Fruit fly (Drosophila melanogaster) whole organism, wandering third instar larva: ENCODE measurements around the gene Elba1.
A peak's percentile ranks its signal among the peaks of the same experiment; 100 is the strongest.

Source experiments
- Abd-B ChIP-seq: fragments of >200 bp; optimal IDR thresholded peaks from 2 replicates; lab custom pipeline; 2017; ENCODE audit warnings: missing biosample characterization, missing genetic modification characterization
- CG32264 ChIP-seq: fragments of 200-800 bp; sonication (Bioruptor generic); optimal IDR thresholded peaks from 2 replicates; lab custom pipeline; 2016; ENCODE audit warnings: missing biosample characterization, missing genetic modification characterization
- CG9705 ChIP-seq: fragments of 200-800 bp; sonication (Bioruptor generic); optimal IDR thresholded peaks from 2 replicates; lab custom pipeline; 2018; ENCODE audit warnings: missing biosample characterization, mild to moderate bottlenecking, missing genetic modification characterization
- CrebA ChIP-seq: fragments of 200-800 bp; sonication (Bioruptor generic); optimal IDR thresholded peaks from 2 replicates; lab custom pipeline; 2016; ENCODE audit warnings: missing biosample characterization, mild to moderate bottlenecking, missing genetic modification characterization, borderline replicate concordance
- Dfd ChIP-seq: fragments of >200 bp; optimal IDR thresholded peaks from 2 replicates; lab custom pipeline; 2017; ENCODE audit warnings: missing biosample characterization, missing genetic modification characterization
- Dif ChIP-seq: fragments of 200-275, 200-300 bp; sonication (Bioruptor generic); optimal IDR thresholded peaks from 2 replicates; lab custom pipeline; 2018; ENCODE audit warnings: missing biosample characterization, missing genetic modification characterization; ENCODE audit not compliant: partially characterized antibody
- GATAd ChIP-seq: sonication (Bioruptor generic); optimal IDR thresholded peaks from 2 replicates; lab custom pipeline; 2016; ENCODE audit warnings: missing biosample characterization, missing genetic modification characterization
- Hnf4 ChIP-seq: fragments of 200-800 bp; sonication (Bioruptor generic); optimal IDR thresholded peaks from 2 replicates; lab custom pipeline; 2016; ENCODE audit warnings: missing biosample characterization, mild to moderate bottlenecking, missing genetic modification characterization
- Hr78 ChIP-seq: fragments of >200 bp; optimal IDR thresholded peaks from 2 replicates; lab custom pipeline; 2017; ENCODE audit warnings: missing biosample characterization, missing genetic modification characterization
- Hr83 ChIP-seq: fragments of 200-300 bp; sonication (Bioruptor generic); optimal IDR thresholded peaks from 2 replicates; lab custom pipeline; 2016; ENCODE audit warnings: missing biosample characterization, mild to moderate bottlenecking, missing genetic modification characterization, moderate library complexity; ENCODE audit not compliant: poor library complexity, severe bottlenecking
- Jra ChIP-seq: sonication (Bioruptor generic); optimal IDR thresholded peaks from 2 replicates; lab custom pipeline; 2016; ENCODE audit warnings: missing biosample characterization, missing genetic modification characterization
- Mio ChIP-seq: sonication (Bioruptor generic); optimal IDR thresholded peaks from 2 replicates; lab custom pipeline; 2016; ENCODE audit warnings: missing biosample characterization, missing genetic modification characterization
- Myc ChIP-seq: fragments of >200 bp; optimal IDR thresholded peaks from 2 replicates; lab custom pipeline; 2017
- N ChIP-seq: fragments of >200 bp; optimal IDR thresholded peaks from 2 replicates; lab custom pipeline; 2018; ENCODE audit warnings: missing biosample characterization, missing external identifiers, missing genetic modification characterization
- OdsH ChIP-seq: fragments of 200-800 bp; sonication (Bioruptor generic); optimal IDR thresholded peaks from 2 replicates; lab custom pipeline; 2016; ENCODE audit warnings: missing biosample characterization, mild to moderate bottlenecking, missing genetic modification characterization
- Rel ChIP-seq, 2 experiments: fragments of 200-800 bp; sonication (Bioruptor generic) in 1 of 2; optimal IDR thresholded peaks; 2 replicates in 1 of 2; 3 replicates in 1 of 2; lab custom pipeline; 2016 to 2019; ENCODE audit warnings: mild to moderate bottlenecking in 2 of 2, missing biosample characterization in 2 of 2, missing genetic modification characterization in 2 of 2, moderate library complexity in 1 of 2
- Sp1 ChIP-seq: fragments of 200-800 bp; sonication (Bioruptor generic); optimal IDR thresholded peaks from 3 replicates; lab custom pipeline; 2019; ENCODE audit warnings: missing biosample characterization, mild to moderate bottlenecking, missing genetic modification characterization, moderate library complexity
- Vsx2 ChIP-seq: fragments of 200-300, 225-300 bp; sonication (Bioruptor generic); optimal IDR thresholded peaks from 2 replicates; lab custom pipeline; 2018; ENCODE audit warnings: missing biosample characterization, missing genetic modification characterization; ENCODE audit not compliant: partially characterized antibody
- br ChIP-seq: fragments of 200-800 bp; sonication (Bioruptor generic); optimal IDR thresholded peaks from 2 replicates; lab custom pipeline; 2016; ENCODE audit warnings: missing biosample characterization, missing genetic modification characterization
- brk ChIP-seq: fragments of 200-800 bp; sonication (Bioruptor generic); optimal IDR thresholded peaks from 2 replicates; lab custom pipeline; 2016; ENCODE audit warnings: missing biosample characterization, mild to moderate bottlenecking, missing genetic modification characterization
- dl ChIP-seq, 2 experiments: fragments of 175-275, 200-275 bp in 1 of 2; fragments of 200-275 bp in 1 of 2; sonication (Bioruptor generic); optimal IDR thresholded peaks; lab custom pipeline; 2018; ENCODE audit warnings: mild to moderate bottlenecking in 2 of 2, missing biosample characterization in 2 of 2, missing genetic modification characterization in 2 of 2, moderate library complexity in 2 of 2; ENCODE audit not compliant: partially characterized antibody in 2 of 2, insufficient read depth in 1 of 2
- dmrt93B ChIP-seq: fragments of 200-800 bp; sonication (Bioruptor generic); optimal IDR thresholded peaks from 2 replicates; lab custom pipeline; 2018; ENCODE audit warnings: missing biosample characterization, mild to moderate bottlenecking, missing genetic modification characterization
- ey ChIP-seq: fragments of 200-800 bp; sonication (Bioruptor generic); optimal IDR thresholded peaks from 2 replicates; lab custom pipeline; 2016; ENCODE audit warnings: missing biosample characterization, missing genetic modification characterization
- foxo ChIP-seq, 2 experiments: fragments of 200-800 bp; sonication (Bioruptor generic); optimal IDR thresholded peaks; 2 replicates in 1 of 2; 3 replicates in 1 of 2; lab custom pipeline; 2016 to 2017; ENCODE audit warnings: missing biosample characterization in 2 of 2, missing genetic modification characterization in 2 of 2
- fru ChIP-seq: fragments of 200-800 bp; sonication (Bioruptor generic); optimal IDR thresholded peaks from 3 replicates; lab custom pipeline; 2016; ENCODE audit warnings: missing biosample characterization, mild to moderate bottlenecking, missing genetic modification characterization
- h ChIP-seq: fragments of 200-800 bp; sonication (Bioruptor generic); optimal IDR thresholded peaks from 3 replicates; lab custom pipeline; 2016; ENCODE audit warnings: missing biosample characterization, mild to moderate bottlenecking, missing genetic modification characterization
- jim ChIP-seq: fragments of 175-275, 200-325 bp; sonication (Bioruptor generic); optimal IDR thresholded peaks from 2 replicates; lab custom pipeline; 2016; ENCODE audit warnings: missing biosample characterization, mild to moderate bottlenecking, missing genetic modification characterization
- lola ChIP-seq: fragments of >200 bp; optimal IDR thresholded peaks from 2 replicates; lab custom pipeline; 2017; ENCODE audit warnings: missing biosample characterization, missing genetic modification characterization
- pan ChIP-seq: fragments of >200 bp; optimal IDR thresholded peaks from 2 replicates; lab custom pipeline; 2017
- psq ChIP-seq: fragments of 200-800 bp; sonication (Bioruptor generic); optimal IDR thresholded peaks from 3 replicates; lab custom pipeline; 2017; ENCODE audit warnings: missing biosample characterization, mild to moderate bottlenecking, missing genetic modification characterization, moderate library complexity
- rgr ChIP-seq: fragments of 200-800 bp; sonication (Bioruptor generic); optimal IDR thresholded peaks from 3 replicates; lab custom pipeline; 2016; ENCODE audit warnings: missing biosample characterization, mild to moderate bottlenecking, missing genetic modification characterization
- sage ChIP-seq: fragments of 200-800 bp; sonication (Bioruptor generic); optimal IDR thresholded peaks from 2 replicates; lab custom pipeline; 2016; ENCODE audit warnings: missing biosample characterization, mild to moderate bottlenecking, missing genetic modification characterization
- sv ChIP-seq: fragments of 200-800 bp; sonication (Bioruptor generic); optimal IDR thresholded peaks from 3 replicates; lab custom pipeline; 2016; ENCODE audit warnings: missing biosample characterization, missing genetic modification characterization
- tai ChIP-seq: sonication (Bioruptor generic); optimal IDR thresholded peaks from 2 replicates; lab custom pipeline; 2016; ENCODE audit warnings: missing biosample characterization, missing genetic modification characterization
- woc ChIP-seq: sonication (Bioruptor generic); optimal IDR thresholded peaks from 2 replicates; lab custom pipeline; 2016; ENCODE audit warnings: missing biosample characterization, mild to moderate bottlenecking, missing genetic modification characterization

Gene Elba1

DNA sequence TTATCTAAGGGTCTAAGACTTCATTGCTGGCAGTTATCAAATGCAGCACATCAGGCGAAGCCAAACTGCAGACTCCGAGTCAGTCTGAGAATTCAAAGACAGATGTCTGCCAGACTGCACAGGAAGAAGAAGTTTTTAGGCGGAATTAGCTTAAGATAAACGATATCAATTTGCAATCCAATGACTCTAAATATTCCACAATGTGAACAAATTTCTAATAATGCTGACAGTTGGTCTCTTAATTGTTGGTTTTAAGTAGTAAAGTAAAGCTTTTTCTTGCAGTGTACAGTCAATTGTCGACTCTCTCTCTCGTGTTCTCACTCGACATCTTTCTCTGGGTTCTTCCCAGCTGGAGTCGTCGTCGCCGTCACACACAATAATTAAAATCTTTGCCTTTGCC, 35.5 kb downstream of the Elba1 start (continued):
- TF ChIP-seq CG9705 (GFP tag; lab: Kevin White, UChicago) (no peak), psq (GFP tag; lab: Kevin White, UChicago) (peak; percentile 15), dmrt93B (GFP tag; lab: Kevin White, UChicago) (peak; percentile 16), Hr78 (GFP tag; lab: Kevin White, UChicago) (no peak)

DNA sequence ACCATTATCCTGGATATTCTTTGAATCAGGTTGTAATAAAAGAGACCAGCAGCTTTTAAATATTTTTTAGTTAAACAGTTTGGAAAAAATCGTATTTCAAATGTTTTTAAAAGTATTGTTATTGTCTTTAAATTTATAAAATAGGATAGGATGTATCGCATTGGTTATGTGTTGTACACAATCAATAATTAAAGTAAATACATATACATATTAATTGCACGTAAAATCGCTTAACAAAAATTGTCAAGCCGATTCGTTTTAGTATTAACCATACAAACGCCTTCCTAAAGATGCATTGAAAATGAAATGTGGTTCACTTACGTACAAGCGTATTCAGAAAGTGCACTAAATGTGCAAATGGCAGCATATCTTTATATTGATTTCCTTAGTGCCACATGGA, 37.5 kb downstream of the Elba1 start, which contains the start of gene CG43798:
TSS of gene CG43798 (plus strand) at position 301 of the 400 bp plus-strand sequence.
- TF ChIP-seq jim (GFP tag; lab: Kevin White, UChicago) (no peak), GATAd (GFP tag; lab: Kevin White, UChicago) (no peak), br (GFP tag; lab: Kevin White, UChicago) (no peak), Hr78 (GFP tag; lab: Kevin White, UChicago) (no peak), CG32264 (GFP tag; lab: Kevin White, UChicago) (no peak), dl (GFP tag; optimal IDR thresholded peaks at IDR 0.05; lab: Kevin White, UChicago; ENCODE audit: insufficient read depth in 1 of 2, partially characterized antibody in 2 of 2) (no peak), CrebA (no peak), Abd-B (no peak), pan (lab: Kevin White, UChicago) (no peak), Hnf4 (no peak), rgr (GFP tag; lab: Kevin White, UChicago) (no peak), Mio (no peak), woc (no peak), sage (GFP tag; lab: Kevin White, UChicago) (no peak), Hr83 (GFP tag; lab: Kevin White, UChicago) (no peak), Dfd (GFP tag; lab: Kevin White, UChicago) (no peak)

dm6 chr2L:4642672-4643071, 41.6 kb downstream of the Elba1 start, which contains the start of gene CG15635:
Gene CG15635 (plus strand): TSS chr2L:4642972.
- TF ChIP-seq OdsH (GFP tag; lab: Kevin White, UChicago) (no peak), Sp1 (GFP tag; lab: Kevin White, UChicago) (no peak), br (GFP tag; lab: Kevin White, UChicago) (no peak)
- TF ChIP-seq, all 38 proteins: peak for 0

dm6 chr2L:4640996-4641395, 43.3 kb downstream of the Elba1 start, which contains the start of gene BG642163:
Gene BG642163 (plus strand): TSS chr2L:4641296.
- no peak for TF ChIP-seq Dfd (GFP tag; lab: Kevin White, UChicago)
- TF ChIP-seq N (GFP tag; lab: Kevin White, UChicago): no peak
- TF ChIP-seq GATAd (GFP tag; lab: Kevin White, UChicago): no peak
- no peak for TF ChIP-seq lola (GFP tag; lab: Kevin White, UChicago)
- TF ChIP-seq CrebA: no peak
- no peak for TF ChIP-seq Hr78 (GFP tag; lab: Kevin White, UChicago)
- no peak for TF ChIP-seq Mio
- no peak for TF ChIP-seq Abd-B
- no peak for TF ChIP-seq OdsH (GFP tag; lab: Kevin White, UChicago)
- no peak for TF ChIP-seq pan (lab: Kevin White, UChicago)
- TF ChIP-seq Rel (GFP tag; optimal IDR thresholded peaks at IDR 0.05; lab: Kevin White, UChicago): no peak
- no peak for TF ChIP-seq Rel (tag; optimal IDR thresholded peaks at IDR 0.05; lab: Kevin White, UChicago)
- TF ChIP-seq h (GFP tag; lab: Kevin White, UChicago): no peak
- no peak for TF ChIP-seq CG9705 (GFP tag; lab: Kevin White, UChicago)
- no peak for TF ChIP-seq fru (GFP tag; lab: Kevin White, UChicago)
- no peak for TF ChIP-seq brk
- no peak for TF ChIP-seq dmrt93B (GFP tag; lab: Kevin White, UChicago)
- TF ChIP-seq br (GFP tag; lab: Kevin White, UChicago): no peak
- TF ChIP-seq dl (GFP tag; optimal IDR thresholded peaks at IDR 0.05; lab: Kevin White, UChicago; ENCODE audit: insufficient read depth in 1 of 2, partially characterized antibody in 2 of 2): no peak

DNA sequence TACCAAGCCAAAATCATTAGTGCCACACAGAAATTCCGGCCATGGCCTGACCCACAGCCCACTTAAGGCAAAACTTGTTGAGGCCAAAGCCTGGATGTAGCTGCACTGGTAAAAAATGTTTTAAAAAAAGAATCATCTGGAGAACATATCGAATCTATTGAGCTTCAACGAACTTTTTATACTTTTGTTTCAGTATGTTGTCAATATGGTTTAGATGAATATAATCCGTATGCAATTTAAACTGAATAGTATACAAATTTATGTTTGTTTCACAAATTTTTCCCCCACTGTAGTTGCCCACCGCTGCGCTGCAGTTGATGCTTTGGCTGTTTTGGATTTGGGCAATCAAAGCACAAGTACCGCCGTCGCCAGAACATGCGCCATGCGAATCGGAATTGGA, 48.9 kb downstream of the Elba1 start:
- TF ChIP-seq Dfd (GFP tag; lab: Kevin White, UChicago): no peak
- TF ChIP-seq sage (GFP tag; lab: Kevin White, UChicago): no peak
- no peak for TF ChIP-seq Vsx2 (GFP tag; lab: Kevin White, UChicago)
- no peak for TF ChIP-seq N (GFP tag; lab: Kevin White, UChicago)
- TF ChIP-seq woc: peak; percentile 12
- peak; percentile 19 for TF ChIP-seq rgr (GFP tag; lab: Kevin White, UChicago)
- TF ChIP-seq pan (lab: Kevin White, UChicago): no peak
- no peak for TF ChIP-seq jim (GFP tag; lab: Kevin White, UChicago)
- no peak for TF ChIP-seq br (GFP tag; lab: Kevin White, UChicago)
- TF ChIP-seq fru (GFP tag; lab: Kevin White, UChicago): peak; percentile 20
- peak; percentile 33 for TF ChIP-seq h (GFP tag; lab: Kevin White, UChicago)
- no peak for TF ChIP-seq tai (GFP tag; lab: Kevin White, UChicago)
- TF ChIP-seq CG32264 (GFP tag; lab: Kevin White, UChicago): no peak
- no peak for TF ChIP-seq CG9705 (GFP tag; lab: Kevin White, UChicago)
- peak in 1 of 2 experiments; percentile 29 for TF ChIP-seq foxo (GFP tag; optimal IDR thresholded peaks at IDR 0.05; lab: Kevin White, UChicago)
- TF ChIP-seq dmrt93B (GFP tag; lab: Kevin White, UChicago): no peak
- no peak for TF ChIP-seq psq (GFP tag; lab: Kevin White, UChicago)
- no peak for TF ChIP-seq Hr78 (GFP tag; lab: Kevin White, UChicago)
- no peak for TF ChIP-seq Rel (GFP tag; optimal IDR thresholded peaks at IDR 0.05; lab: Kevin White, UChicago)
- no peak for TF ChIP-seq Rel (tag; optimal IDR thresholded peaks at IDR 0.05; lab: Kevin White, UChicago)
- no peak for TF ChIP-seq Abd-B
- TF ChIP-seq Myc (lab: Kevin White, UChicago): no peak
- no peak for TF ChIP-seq brk
- TF ChIP-seq Dif (GFP tag; lab: Kevin White, UChicago): no peak
- TF ChIP-seq lola (GFP tag; lab: Kevin White, UChicago): no peak
- TF ChIP-seq ey (GFP tag; lab: Kevin White, UChicago): peak; percentile 11
- no peak for TF ChIP-seq Hnf4
- no peak for TF ChIP-seq Mio
- no peak for TF ChIP-seq sv (GFP tag; lab: Kevin White, UChicago)
- TF ChIP-seq GATAd (GFP tag; lab: Kevin White, UChicago): no peak
- no peak for TF ChIP-seq CrebA
- no peak for TF ChIP-seq Sp1 (GFP tag; lab: Kevin White, UChicago)
- no peak for TF ChIP-seq Jra (GFP tag; lab: Kevin White, UChicago)
